Fruit fly (Drosophila melanogaster) whole organism, wandering third instar larva: ENCODE results near the gene Mocs1.

Experiments used
- CrebA ChIP-seq: fragments of 200-800 bp; sonication (Bioruptor generic); optimal IDR thresholded peaks from 2 replicates; lab custom pipeline; 2016; ENCODE audit warnings: missing biosample characterization, mild to moderate bottlenecking, missing genetic modification characterization, borderline replicate concordance
- Hr83 ChIP-seq: fragments of 200-300 bp; sonication (Bioruptor generic); optimal IDR thresholded peaks from 2 replicates; lab custom pipeline; 2016; ENCODE audit warnings: missing biosample characterization, mild to moderate bottlenecking, missing genetic modification characterization, moderate library complexity; ENCODE audit not compliant: poor library complexity, severe bottlenecking
- Jra ChIP-seq: sonication (Bioruptor generic); optimal IDR thresholded peaks from 2 replicates; lab custom pipeline; 2016; ENCODE audit warnings: missing biosample characterization, missing genetic modification characterization
- Myc ChIP-seq: fragments of >200 bp; optimal IDR thresholded peaks from 2 replicates; lab custom pipeline; 2017
- OdsH ChIP-seq: fragments of 200-800 bp; sonication (Bioruptor generic); optimal IDR thresholded peaks from 2 replicates; lab custom pipeline; 2016; ENCODE audit warnings: missing biosample characterization, mild to moderate bottlenecking, missing genetic modification characterization
- br ChIP-seq: fragments of 200-800 bp; sonication (Bioruptor generic); optimal IDR thresholded peaks from 2 replicates; lab custom pipeline; 2016; ENCODE audit warnings: missing biosample characterization, missing genetic modification characterization
- dl ChIP-seq, 2 experiments: fragments of 175-275, 200-275 bp in 1 of 2; fragments of 200-275 bp in 1 of 2; sonication (Bioruptor generic); optimal IDR thresholded peaks; lab custom pipeline; 2018; ENCODE audit warnings: mild to moderate bottlenecking in 2 of 2, missing biosample characterization in 2 of 2, missing genetic modification characterization in 2 of 2, moderate library complexity in 2 of 2; ENCODE audit not compliant: partially characterized antibody in 2 of 2, insufficient read depth in 1 of 2
- lola ChIP-seq: fragments of >200 bp; optimal IDR thresholded peaks from 2 replicates; lab custom pipeline; 2017; ENCODE audit warnings: missing biosample characterization, missing genetic modification characterization
- pan ChIP-seq: fragments of >200 bp; optimal IDR thresholded peaks from 2 replicates; lab custom pipeline; 2017
- rgr ChIP-seq: fragments of 200-800 bp; sonication (Bioruptor generic); optimal IDR thresholded peaks from 3 replicates; lab custom pipeline; 2016; ENCODE audit warnings: missing biosample characterization, mild to moderate bottlenecking, missing genetic modification characterization
- usp ChIP-seq: fragments of >200 bp; optimal IDR thresholded peaks from 2 replicates; lab custom pipeline; 2017; ENCODE audit warnings: missing biosample characterization, missing genetic modification characterization

- no peak for TF ChIP-seq dl (GFP tag; optimal IDR thresholded peaks at IDR 0.05; lab: Kevin White, UChicago; ENCODE audit: insufficient read depth in 1 of 2, partially characterized antibody in 2 of 2)
- TF ChIP-seq br (GFP tag; lab: Kevin White, UChicago): no peak
- no peak for TF ChIP-seq CrebA (GFP tag; lab: Kevin White, UChicago)
- TF ChIP-seq OdsH: no peak
- TF ChIP-seq pan: no peak
- TF ChIP-seq usp (GFP tag; lab: Kevin White, UChicago): no peak
- no peak for TF ChIP-seq Hr83
- no peak for TF ChIP-seq Myc (lab: Kevin White, UChicago)
- TF ChIP-seq Jra (GFP tag; lab: Kevin White, UChicago): no peak
- TF ChIP-seq rgr (GFP tag; lab: Kevin White, UChicago): no peak
- no peak for TF ChIP-seq lola
These were observed 731 bp downstream of the Mocs1 start for dm6 chr3L:11071057-11071456.
